Fruit fly (Drosophila melanogaster) whole organism, embryonic: Measurements from ENCODE around the gene CG14356.

Source experiments
- Aef1 ChIP-seq: fragments of 200-800 bp; sonication (Bioruptor generic); IDR thresholded peaks from 3 replicates; pipeline ENCODE4 v1.3.6; 2022; ENCODE audit warnings: missing biosample characterization, missing genetic modification characterization
- Antp ChIP-seq: fragments of 200-800 bp; sonication (Bioruptor generic); optimal IDR thresholded peaks from 3 replicates; lab custom pipeline; 2016; ENCODE audit warnings: missing biosample characterization, missing genetic modification characterization
- CG10462 ChIP-seq: fragments of 200-800 bp; sonication (Bioruptor generic); optimal IDR thresholded peaks from 2 replicates; lab custom pipeline; 2016; ENCODE audit warnings: missing biosample characterization, missing genetic modification characterization
- CG11696 ChIP-seq: fragments of 200-800 bp; sonication (Bioruptor generic); IDR thresholded peaks from 2 replicates; pipeline ENCODE4 v1.3.6; 2022; ENCODE audit warnings: missing biosample characterization, missing genetic modification characterization
- CG1233 ChIP-seq: fragments of 200-800 bp; sonication (Bioruptor generic); optimal IDR thresholded peaks from 4 replicates; lab custom pipeline; 2018; ENCODE audit warnings: missing biosample characterization, mild to moderate bottlenecking, missing genetic modification characterization
- CG13123 ChIP-seq: fragments of 200-800 bp; sonication (Bioruptor generic); optimal IDR thresholded peaks from 2 replicates; lab custom pipeline; 2016; ENCODE audit warnings: missing biosample characterization, missing genetic modification characterization
- CG1602 ChIP-seq: fragments of 200-800 bp; sonication (Bioruptor generic); optimal IDR thresholded peaks from 3 replicates; lab custom pipeline; 2016; ENCODE audit warnings: missing biosample characterization, missing genetic modification characterization
- CG18764 ChIP-seq: fragments of 200-800 bp; sonication (Bioruptor generic); optimal IDR thresholded peaks from 3 replicates; lab custom pipeline; 2016; ENCODE audit warnings: missing biosample characterization, missing genetic modification characterization
- CG31365 ChIP-seq: fragments of 200-800 bp; sonication (Bioruptor generic); optimal IDR thresholded peaks from 2 replicates; lab custom pipeline; 2018; ENCODE audit warnings: missing biosample characterization, mild to moderate bottlenecking, missing genetic modification characterization
- CG3281 ChIP-seq: fragments of 200-800 bp; sonication (Bioruptor generic); optimal IDR thresholded peaks from 3 replicates; lab custom pipeline; 2017; ENCODE audit warnings: missing biosample characterization, mild to moderate bottlenecking, missing genetic modification characterization
- CG3726 ChIP-seq: fragments of 200-800 bp; sonication (Bioruptor generic); IDR thresholded peaks from 3 replicates; pipeline ENCODE4, ENCODE4 v1.3.6; 2022; ENCODE audit warnings: missing biosample characterization, missing genetic modification characterization
- CG3838 ChIP-seq: fragments of 200-800 bp; sonication (Bioruptor generic); optimal IDR thresholded peaks from 3 replicates; lab custom pipeline; 2016; ENCODE audit warnings: missing biosample characterization, missing genetic modification characterization
- CG4820 ChIP-seq: fragments of 200-800 bp; sonication (Bioruptor generic); optimal IDR thresholded peaks from 3 replicates; lab custom pipeline; 2016; ENCODE audit warnings: missing biosample characterization, missing genetic modification characterization
- CG6654 ChIP-seq: fragments of 200-800 bp; sonication (Bioruptor generic); optimal IDR thresholded peaks from 2 replicates; lab custom pipeline; 2017; ENCODE audit warnings: missing biosample characterization, mild to moderate bottlenecking, missing genetic modification characterization
- CG8478 ChIP-seq: fragments of >200 bp; optimal IDR thresholded peaks from 2 replicates; lab custom pipeline; 2018
- CrebB ChIP-seq: fragments of 200-800 bp; sonication (Bioruptor generic); optimal IDR thresholded peaks from 3 replicates; lab custom pipeline; 2018; ENCODE audit warnings: missing biosample characterization, mild to moderate bottlenecking, missing genetic modification characterization
- D19B ChIP-seq: fragments of 200-800 bp; sonication (Bioruptor generic); optimal IDR thresholded peaks from 2 replicates; lab custom pipeline; 2017; ENCODE audit warnings: missing biosample characterization, mild to moderate bottlenecking, missing genetic modification characterization
- Dip2 ChIP-seq: fragments of 200-800 bp; sonication (Bioruptor generic); IDR thresholded peaks from 2 replicates; pipeline ENCODE4 v1.3.6; 2022; ENCODE audit warnings: missing biosample characterization, missing genetic modification characterization
- Ets65A ChIP-seq: fragments of 200-800 bp; sonication (Bioruptor generic); peaks from one replicate; lab custom pipeline; 2016; ENCODE audit warnings: missing biosample characterization, missing genetic modification characterization
- HLH3B ChIP-seq: fragments of 200-800 bp; sonication (Bioruptor generic); IDR thresholded peaks from 2 replicates; pipeline ENCODE4 v1.3.6; 2022; ENCODE audit warnings: missing biosample characterization, missing genetic modification characterization
- HLH54F ChIP-seq: fragments of 200-800 bp; sonication (Bioruptor generic); optimal IDR thresholded peaks from 3 replicates; lab custom pipeline; 2016; ENCODE audit warnings: missing biosample characterization, missing genetic modification characterization
- HmgD ChIP-seq: fragments of 200-800 bp; sonication (Bioruptor generic); optimal IDR thresholded peaks from 3 replicates; lab custom pipeline; 2016; ENCODE audit warnings: missing biosample characterization, missing genetic modification characterization
- Jarid2 ChIP-seq: fragments of 200-800 bp; sonication (Bioruptor generic); optimal IDR thresholded peaks from 3 replicates; lab custom pipeline; 2017; ENCODE audit warnings: mild to moderate bottlenecking, missing biosample characterization, missing genetic modification reagents, missing genetic modification characterization
- Mrtf ChIP-seq: fragments of 200-800 bp; sonication (Bioruptor generic); IDR thresholded peaks from 3 replicates; pipeline ENCODE4 v1.3.6; 2022; ENCODE audit warnings: missing biosample characterization, missing genetic modification characterization
- Myb ChIP-seq: fragments of 200-800 bp; sonication (Bioruptor generic); optimal IDR thresholded peaks from 2 replicates; lab custom pipeline; 2016; ENCODE audit warnings: missing biosample characterization, missing genetic modification characterization
- Neu2 ChIP-seq: fragments of 200-800 bp; sonication (Bioruptor generic); optimal IDR thresholded peaks from 3 replicates; lab custom pipeline; 2016; ENCODE audit warnings: missing biosample characterization, missing genetic modification characterization, borderline replicate concordance
- NfI ChIP-seq: fragments of 200-800 bp; sonication (Bioruptor generic); optimal IDR thresholded peaks from 3 replicates; lab custom pipeline; 2018; ENCODE audit warnings: missing biosample characterization, mild to moderate bottlenecking, missing genetic modification characterization, moderate library complexity
- Sox100B ChIP-seq: fragments of 200-800 bp; sonication (Bioruptor generic); optimal IDR thresholded peaks from 3 replicates; lab custom pipeline; 2018; ENCODE audit warnings: missing biosample characterization, mild to moderate bottlenecking, missing genetic modification characterization
- Sox102F ChIP-seq: fragments of 200-800 bp; sonication (Bioruptor generic); optimal IDR thresholded peaks from 2 replicates; lab custom pipeline; 2018; ENCODE audit warnings: missing biosample characterization, mild to moderate bottlenecking, missing genetic modification characterization, moderate library complexity
- Tbp ChIP-seq: fragments of >200 bp; optimal IDR thresholded peaks from 2 replicates; lab custom pipeline; 2018; ENCODE audit warnings: missing biosample characterization, missing genetic modification characterization
- Vsx1 ChIP-seq: fragments of 200-800 bp; sonication (Bioruptor generic); optimal IDR thresholded peaks from 2 replicates; lab custom pipeline; 2017; ENCODE audit warnings: missing biosample characterization, mild to moderate bottlenecking, missing genetic modification characterization, missing genetic modification reagents
- ara ChIP-seq: fragments of 200-800 bp; sonication (Bioruptor generic); IDR thresholded peaks from 2 replicates; pipeline ENCODE4 v1.3.6; 2022; ENCODE audit warnings: missing biosample characterization, missing genetic modification characterization
- dm ChIP-seq: fragments of 200-800 bp; sonication (Bioruptor generic); optimal IDR thresholded peaks from 3 replicates; lab custom pipeline; 2016; ENCODE audit warnings: missing biosample characterization, missing genetic modification characterization
- esg ChIP-seq: fragments of 200-800 bp; sonication (Bioruptor generic); conservative IDR thresholded peaks from 2 replicates; pipeline ENCODE4 v1.3.6; 2022; ENCODE audit warnings: missing biosample characterization, missing genetic modification characterization
- gfzf ChIP-seq: fragments of 200-800 bp; sonication (Bioruptor generic); optimal IDR thresholded peaks from 2 replicates; lab custom pipeline; 2016; ENCODE audit warnings: missing biosample characterization, mild to moderate bottlenecking, missing genetic modification characterization, moderate library complexity
- ham ChIP-seq: fragments of 200-800 bp; sonication (Bioruptor generic); IDR thresholded peaks from 2 replicates; pipeline ENCODE4 v1.3.6; 2022; ENCODE audit warnings: missing biosample characterization, missing genetic modification characterization
- hkb ChIP-seq, 2 experiments: fragments of 200-800 bp in 1 of 2; fragments of >200 bp in 1 of 2; sonication (Bioruptor generic) in 1 of 2; IDR thresholded peaks in 1 of 2; optimal IDR thresholded peaks in 1 of 2; 2 replicates each; pipeline versions ENCODE4 v1.3.6 to Lab custom; 2017 to 2022; ENCODE audit warnings: missing biosample characterization in 1 of 2, missing genetic modification characterization in 1 of 2
- hth ChIP-seq: fragments of >200 bp; optimal IDR thresholded peaks from 2 replicates; lab custom pipeline; 2017; ENCODE audit warnings: inconsistent platforms
- mirr ChIP-seq: fragments of 200-800 bp; sonication (Bioruptor generic); optimal IDR thresholded peaks from 3 replicates; lab custom pipeline; 2018; ENCODE audit warnings: missing biosample characterization, mild to moderate bottlenecking, missing genetic modification characterization
- nau ChIP-seq: fragments of 200-800 bp; sonication (Bioruptor generic); optimal IDR thresholded peaks from 3 replicates; lab custom pipeline; 2017; ENCODE audit warnings: missing biosample characterization, mild to moderate bottlenecking, missing genetic modification characterization, missing genetic modification reagents
- nmo ChIP-seq: fragments of 200-800 bp; sonication (Bioruptor generic); optimal IDR thresholded peaks from 2 replicates; lab custom pipeline; 2018; ENCODE audit warnings: missing biosample characterization, mild to moderate bottlenecking, missing genetic modification characterization, moderate library complexity
- p53 ChIP-seq: fragments of 200-800 bp; sonication (Bioruptor generic); optimal IDR thresholded peaks from 2 replicates; lab custom pipeline; 2016; ENCODE audit warnings: missing biosample characterization, missing genetic modification characterization
- pan ChIP-seq, 4 experiments: fragments of >200 bp in 3 of 4; fragments of 200-800 bp in 1 of 4; sonication (Bioruptor generic) in 1 of 4; optimal IDR thresholded peaks in 3 of 4; IDR thresholded peaks in 1 of 4; 2 replicates each; pipeline versions ENCODE4 v1.3.6 to Lab custom; 2017 to 2022; ENCODE audit warnings: missing biosample characterization in 2 of 4, missing genetic modification characterization in 2 of 4, mixed read lengths in 1 of 4
- repo ChIP-seq: fragments of 200-800 bp; sonication (Bioruptor generic); optimal IDR thresholded peaks from 2 replicates; lab custom pipeline; 2016; ENCODE audit warnings: missing biosample characterization, missing genetic modification characterization
- sob ChIP-seq: fragments of 200-800 bp; sonication (Bioruptor generic); IDR thresholded peaks from 2 replicates; pipeline ENCODE4 v1.3.6; 2022; ENCODE audit warnings: missing biosample characterization, missing genetic modification characterization
- sqz ChIP-seq: fragments of 200-800 bp; sonication (Bioruptor generic); optimal IDR thresholded peaks from 3 replicates; lab custom pipeline; 2018; ENCODE audit warnings: missing biosample characterization, mild to moderate bottlenecking, missing genetic modification characterization
- trem ChIP-seq: fragments of 200-800 bp; optimal IDR thresholded peaks from 3 replicates; lab custom pipeline; 2019; ENCODE audit warnings: missing biosample characterization, mild to moderate bottlenecking, missing genetic modification characterization, moderate library complexity
- tx ChIP-seq: fragments of 200-800 bp; sonication (Bioruptor generic); optimal IDR thresholded peaks from 2 replicates; lab custom pipeline; 2016; ENCODE audit warnings: missing biosample characterization, missing genetic modification characterization
- wek ChIP-seq: fragments of 200-800 bp; sonication (Bioruptor generic); optimal IDR thresholded peaks from 3 replicates; lab custom pipeline; 2018; ENCODE audit warnings: missing biosample characterization, mild to moderate bottlenecking, missing genetic modification characterization, moderate library complexity
- zen2 ChIP-seq: fragments of 200-800 bp; sonication (Bioruptor generic); IDR thresholded peaks from 3 replicates; pipeline ENCODE4 v1.3.6; 2022; ENCODE audit warnings: missing biosample characterization, missing genetic modification characterization; ENCODE audit not compliant: partially characterized antibody

CG14356 gene

DNA sequence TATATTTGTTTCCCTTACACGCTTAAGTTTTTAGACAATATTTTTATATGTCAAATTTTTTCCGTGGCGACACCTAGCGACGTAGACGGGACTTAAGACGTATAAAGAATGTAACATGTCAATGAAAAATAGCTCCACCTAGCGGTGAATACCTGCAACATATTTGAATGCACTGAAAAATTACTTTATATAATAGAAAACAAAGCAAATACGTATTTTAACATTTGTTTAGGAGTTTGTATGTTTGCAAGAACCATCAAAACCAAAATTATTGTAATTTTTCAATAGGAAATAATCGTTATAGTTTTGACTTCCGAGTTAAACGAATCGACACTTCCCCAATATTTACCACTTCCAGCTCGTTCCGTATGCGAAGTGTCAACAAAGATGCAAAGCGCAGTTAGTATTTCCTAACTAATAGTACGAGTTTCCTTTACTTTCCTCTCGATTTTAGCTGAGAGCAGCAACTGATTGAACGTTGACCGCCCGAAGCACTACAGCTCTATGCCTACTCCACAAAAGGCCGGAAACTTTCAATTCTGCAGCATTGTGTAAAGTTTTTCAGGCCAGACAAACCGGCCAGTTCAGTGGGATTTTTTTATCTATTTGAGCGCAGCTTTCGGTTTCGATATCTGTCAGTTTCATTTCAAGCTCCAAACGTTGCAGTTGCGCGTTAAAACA lies 42.8 kb downstream of the CG14356 start, which contains the start of gene Npc2b (continued):
- TF ChIP-seq Ets65A (GFP tag; lab: Kevin White, UChicago) (peak; percentile 94), CG11696 (GFP tag; lab: Robert Waterston, UW) (no peak), CG3838 (GFP tag; lab: Kevin White, UChicago) (peak; percentile 17), CG8478 (lab: Kevin White, UChicago) (no peak), Jarid2 (peak; percentile 34), mirr (GFP tag; lab: Kevin White, UChicago) (no peak), repo (GFP tag; lab: Kevin White, UChicago) (no peak), ham (GFP tag; lab: Robert Waterston, UW) (no peak), ara (GFP tag; lab: Robert Waterston, UW) (no peak), Mrtf (no peak), HmgD (GFP tag; lab: Kevin White, UChicago) (peak; percentile 6), Sox102F (peak; percentile 62), CG4820 (GFP tag; lab: Kevin White, UChicago) (peak; percentile 34), hkb (optimal IDR thresholded peaks at IDR 0.05; lab: Kevin White, UChicago) (no peak), hkb (GFP tag; IDR thresholded peaks at IDR 0.05; lab: Robert Waterston, UW) (peak; percentile 59), gfzf (GFP tag; lab: Kevin White, UChicago) (no peak), NfI (GFP tag; lab: Kevin White, UChicago) (peak; percentile 70), hth (lab: Kevin White, UChicago) (no peak), CG6654 (no peak), sob (GFP tag; lab: Robert Waterston, UW) (peak; percentile 39; the same call in 1 of the 2 replicates), Dip2 (GFP tag; lab: Robert Waterston, UW) (no peak), CG10462 (GFP tag; lab: Kevin White, UChicago) (no peak), Myb (peak; percentile 29), CG13123 (GFP tag; lab: Kevin White, UChicago) (no peak), Sox100B (GFP tag; lab: Kevin White, UChicago) (peak; percentile 36), dm (GFP tag; lab: Kevin White, UChicago) (no peak), CG18764 (GFP tag; lab: Kevin White, UChicago) (peak; percentile 17), D19B (no peak), CrebB (no peak), p53 (no peak), CG31365 (tag; lab: Kevin White, UChicago) (no peak), CG1602 (GFP tag; lab: Kevin White, UChicago) (peak; percentile 71), nmo (GFP tag; lab: Kevin White, UChicago) (peak; percentile 70), trem (tag; lab: Kevin White, UChicago) (peak; percentile 22), Aef1 (GFP tag; lab: Robert Waterston, UW) (peak; percentile 56; the same call in 2 of the 3 replicates), HLH3B (GFP tag; lab: Robert Waterston, UW) (0 out of 2 replicates have a peak, but pooled peaks have one; percentile 34), zen2 (GFP tag; lab: Robert Waterston, UW) (no peak), wek (peak; percentile 11), pan (optimal IDR thresholded peaks at IDR 0.05; lab: Kevin White, UChicago) (no peak), pan (GFP tag; optimal IDR thresholded peaks at IDR 0.05 in 1 of 2, IDR thresholded peaks at IDR 0.05 in 1 of 2) (no peak), Tbp (GFP tag; lab: Kevin White, UChicago) (no peak), Neu2 (no peak), tx (GFP tag; lab: Kevin White, UChicago) (peak; percentile 15), CG3726 (GFP tag; lab: Robert Waterston, UW) (no peak), HLH54F (GFP tag; lab: Kevin White, UChicago) (peak; percentile 58), CG1233 (peak; percentile 54), nau (GFP tag; lab: Kevin White, UChicago) (peak; percentile 29), Vsx1 (GFP tag; lab: Kevin White, UChicago) (peak; percentile 42), Antp (GFP tag; lab: Kevin White, UChicago) (peak; percentile 33), CG3281 (GFP tag; lab: Kevin White, UChicago) (peak; percentile 17), sqz (GFP tag; lab: Kevin White, UChicago) (no peak), esg (GFP tag; lab: Robert Waterston, UW) (0 out of 2 replicates have a peak, but pooled peaks have one; percentile 7)
